Fruit fly (Drosophila melanogaster) Kc167 (cell line): Measurements from ENCODE around the gene CG32147.

ENCODE experiments used
- Myc ChIP-seq: fragments of >200 bp; optimal IDR thresholded peaks from 2 replicates; lab custom pipeline; 2017; ENCODE audit warnings: missing external identifiers
- h ChIP-seq: fragments of >200 bp; optimal IDR thresholded peaks from 3 replicates; lab custom pipeline; 2018; ENCODE audit warnings: missing external identifiers
- psq ChIP-seq: fragments of >200 bp; optimal IDR thresholded peaks from 2 replicates; lab custom pipeline; 2017; ENCODE audit warnings: missing external identifiers
- ttk ChIP-seq: sonication (Bioruptor generic); optimal IDR thresholded peaks from 2 replicates; lab custom pipeline; 2017; ENCODE audit warnings: missing external identifiers

DNA sequence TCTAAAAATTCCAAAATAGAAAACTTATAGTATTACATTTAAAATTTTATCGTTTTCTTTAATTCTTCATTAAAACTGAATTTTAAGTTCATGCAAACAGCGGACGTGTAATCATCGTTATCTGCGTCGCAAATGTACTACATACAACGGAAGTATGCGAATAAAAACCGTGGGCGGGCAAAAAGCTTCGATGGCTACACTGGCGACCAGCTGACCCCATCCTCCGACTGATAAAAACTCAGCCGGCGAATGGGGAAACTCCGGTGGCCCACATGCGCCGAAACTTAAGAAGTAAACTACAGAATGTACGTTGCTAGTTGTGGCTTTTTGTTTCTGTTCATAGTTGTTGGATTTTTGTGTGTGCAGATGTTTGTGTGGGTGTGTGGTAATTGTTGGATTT, 6.1 kb downstream of the CG32147 start:
- TF ChIP-seq psq (lab: Kevin White, UChicago): no peak
- no peak for TF ChIP-seq Myc (lab: Kevin White, UChicago)
- TF ChIP-seq ttk (lab: Kevin White, UChicago): no peak
- TF ChIP-seq h (lab: Kevin White, UChicago): no peak
